Worm (Caenorhabditis elegans) whole organism, midembryonic: Measurements from ENCODE around the gene gsto-2.

Experiments
- tab-1 ChIP-seq: fragments of 200-800 bp; sonication (Bioruptor generic); IDR thresholded peaks from 2 replicates; pipeline ENCODE4 v1.3.6; 2022; ENCODE audit warnings: missing genetic modification characterization, missing compliant biosample characterization
- ztf-23 ChIP-seq: fragments of 200-800 bp; sonication (Bioruptor generic); IDR thresholded peaks from 2 replicates; pipeline ENCODE4 v1.3.6; 2022; ENCODE audit warnings: missing genetic modification reagents, missing genetic modification characterization, missing compliant biosample characterization

ce11 chrIII:8519886-8520285, 34.7 kb upstream of the gsto-2 start, which contains the start of gene ZC21.8:
- TF ChIP-seq tab-1 (no peak), ztf-23 (GFP tag; lab: Robert Waterston, UW) (no peak)
